Fruit fly (Drosophila melanogaster) whole organism, prepupa: ENCODE measurements around the gene CG5568.

Experiments
- CG3032 ChIP-seq: fragments of 200-800 bp; optimal IDR thresholded peaks from 2 replicates; lab custom pipeline; 2019; ENCODE audit warnings: missing biosample characterization, mild to moderate bottlenecking, missing genetic modification characterization, moderate library complexity
- CG3919 ChIP-seq: fragments of 200-800 bp; sonication (Bioruptor generic); optimal IDR thresholded peaks from 3 replicates; lab custom pipeline; 2016; ENCODE audit warnings: missing biosample characterization, missing genetic modification characterization
- Eip93F ChIP-seq: fragments of 200-800 bp; sonication (Bioruptor generic); optimal IDR thresholded peaks from 2 replicates; lab custom pipeline; 2016; ENCODE audit warnings: missing biosample characterization, mild to moderate bottlenecking, missing genetic modification characterization
- Lpt ChIP-seq: fragments of 200-800 bp; sonication (Bioruptor generic); optimal IDR thresholded peaks from 3 replicates; lab custom pipeline; 2016; ENCODE audit warnings: missing biosample characterization, missing genetic modification characterization
- achi ChIP-seq: fragments of 200-800 bp; sonication (Bioruptor generic); optimal IDR thresholded peaks from 3 replicates; lab custom pipeline; 2016; ENCODE audit warnings: missing biosample characterization, missing genetic modification characterization
- dsx ChIP-seq: fragments of 200-800 bp; optimal IDR thresholded peaks from 3 replicates; lab custom pipeline; 2019; ENCODE audit warnings: missing biosample characterization, mild to moderate bottlenecking, missing genetic modification characterization, moderate library complexity; ENCODE audit not compliant: poor library complexity, severe bottlenecking
- eg ChIP-seq: fragments of 200-800 bp; sonication (Bioruptor generic); IDR thresholded peaks from 3 replicates; pipeline ENCODE4 v1.3.6; 2022; ENCODE audit warnings: missing biosample characterization, missing genetic modification characterization
- svp ChIP-seq: fragments of 200-800 bp; sonication (Bioruptor generic); peaks from one replicate; lab custom pipeline; 2016; ENCODE audit warnings: missing biosample characterization, missing genetic modification characterization

DNA sequence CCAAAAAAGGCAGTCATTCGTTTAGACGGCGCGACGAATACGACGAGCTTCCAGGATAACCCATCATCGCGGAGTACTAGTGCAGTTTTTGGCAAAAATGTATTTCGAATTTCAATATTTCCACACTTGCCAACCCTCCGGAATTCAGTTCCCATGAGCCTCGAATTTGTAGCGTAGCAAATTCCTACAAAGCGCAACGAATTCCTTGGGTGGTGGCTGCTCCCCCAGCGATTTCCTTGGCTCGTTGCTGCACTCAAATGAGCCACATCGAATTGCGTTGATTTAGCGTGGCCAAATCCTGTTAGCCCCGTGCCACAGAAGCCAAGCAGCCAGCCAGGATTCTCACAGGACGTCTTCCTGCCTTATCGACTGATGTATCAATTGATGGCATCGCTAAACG is 13.4 kb downstream of the CG5568 start:
- TF ChIP-seq achi (GFP tag; lab: Kevin White, UChicago) (no peak), Lpt (no peak), CG3919 (no peak), eg (GFP tag; lab: Robert Waterston, UW) (no peak), CG3032 (tag; lab: Kevin White, UChicago) (no peak), Eip93F (no peak), dsx (GFP tag; lab: Kevin White, UChicago) (no peak), svp (GFP tag; lab: Kevin White, UChicago) (no peak)
